Fruit fly (Drosophila melanogaster) whole organism, embryonic: ENCODE results near the gene Sf3b1.

Experiments used
- Adf1 ChIP-seq: fragments of 200-800 bp; sonication (Bioruptor generic); IDR thresholded peaks from 2 replicates; pipeline ENCODE4 v1.3.6; 2022; ENCODE audit warnings: missing biosample characterization, missing genetic modification characterization
- B-H1 ChIP-seq: fragments of 200-800 bp; sonication (Bioruptor generic); IDR thresholded peaks from 3 replicates; pipeline ENCODE4 v1.3.6; 2022; ENCODE audit warnings: missing biosample characterization, missing genetic modification characterization
- Bteb2 ChIP-seq: fragments of 200-800 bp; sonication (Bioruptor generic); optimal IDR thresholded peaks from 2 replicates; lab custom pipeline; 2016; ENCODE audit warnings: missing biosample characterization, missing genetic modification characterization
- CG12236 ChIP-seq: fragments of 200-800 bp; sonication (Bioruptor generic); optimal IDR thresholded peaks from 2 replicates; lab custom pipeline; 2016; ENCODE audit warnings: missing biosample characterization, missing genetic modification characterization
- CG12942 ChIP-seq: fragments of 200-800 bp; sonication (Bioruptor generic); optimal IDR thresholded peaks from 3 replicates; lab custom pipeline; 2016; ENCODE audit warnings: missing biosample characterization, missing genetic modification characterization
- CG16863 ChIP-seq: fragments of 200-800 bp; sonication (Bioruptor generic); optimal IDR thresholded peaks from 3 replicates; lab custom pipeline; 2016; ENCODE audit warnings: missing biosample characterization, missing genetic modification characterization
- CG17359 ChIP-seq: fragments of 200-800 bp; sonication (Bioruptor generic); optimal IDR thresholded peaks from 3 replicates; lab custom pipeline; 2018; ENCODE audit warnings: missing biosample characterization, mild to moderate bottlenecking, missing genetic modification characterization, moderate library complexity
- CG18476 ChIP-seq: fragments of 200-800 bp; sonication (Bioruptor generic); optimal IDR thresholded peaks from 2 replicates; lab custom pipeline; 2016; ENCODE audit warnings: missing biosample characterization, mild to moderate bottlenecking, missing genetic modification characterization
- CG2889 ChIP-seq: fragments of 200-800 bp; sonication (Bioruptor generic); IDR thresholded peaks from 3 replicates; pipeline ENCODE4 v1.3.6; 2022; ENCODE audit warnings: missing biosample characterization, missing genetic modification characterization
- CG32767 ChIP-seq: fragments of 200-800 bp; sonication (Bioruptor generic); IDR thresholded peaks from 2 replicates; pipeline ENCODE4 v1.3.6; 2022; ENCODE audit warnings: missing biosample characterization, missing genetic modification characterization
- CG4328 ChIP-seq: fragments of 200-800 bp; sonication (Bioruptor generic); optimal IDR thresholded peaks from 3 replicates; lab custom pipeline; 2017; ENCODE audit warnings: missing biosample characterization, missing genetic modification reagents, missing genetic modification characterization
- CG4854 ChIP-seq: fragments of 200-800 bp; sonication (Bioruptor generic); optimal IDR thresholded peaks from 2 replicates; lab custom pipeline; 2016; ENCODE audit warnings: missing biosample characterization, missing genetic modification characterization, inconsistent platforms
- CG7786 ChIP-seq: fragments of 200-800 bp; sonication (Bioruptor generic); optimal IDR thresholded peaks from 2 replicates; lab custom pipeline; 2016; ENCODE audit warnings: missing biosample characterization, missing genetic modification characterization
- CG8924 ChIP-seq: fragments of 200-800 bp; optimal IDR thresholded peaks from 3 replicates; lab custom pipeline; 2019; ENCODE audit warnings: missing biosample characterization, mild to moderate bottlenecking, missing genetic modification characterization, moderate library complexity
- Camta ChIP-seq: fragments of 200-800 bp; sonication (Bioruptor generic); optimal IDR thresholded peaks from 2 replicates; lab custom pipeline; 2016; ENCODE audit warnings: missing biosample characterization, missing genetic modification characterization
- Dbx ChIP-seq: fragments of 200-800 bp; sonication (Bioruptor generic); IDR thresholded peaks from 3 replicates; pipeline ENCODE4 v1.3.6; 2022; ENCODE audit warnings: missing biosample characterization, missing genetic modification characterization
- Doc2 ChIP-seq: fragments of 200-800 bp; sonication (Bioruptor generic); IDR thresholded peaks from 2 replicates; pipeline ENCODE4 v1.3.6; 2022; ENCODE audit warnings: missing biosample characterization, missing genetic modification characterization
- E2f2 ChIP-seq: fragments of 200-800 bp; sonication (Bioruptor generic); IDR thresholded peaks from 2 replicates; pipeline ENCODE4 v1.3.6; 2022; ENCODE audit warnings: missing biosample characterization, missing genetic modification characterization
- HLH3B ChIP-seq: fragments of 200-800 bp; sonication (Bioruptor generic); IDR thresholded peaks from 2 replicates; pipeline ENCODE4 v1.3.6; 2022; ENCODE audit warnings: missing biosample characterization, missing genetic modification characterization
- HLHmδ ChIP-seq: fragments of 200-800 bp; sonication (Bioruptor generic); optimal IDR thresholded peaks from 2 replicates; lab custom pipeline; 2018; ENCODE audit warnings: missing biosample characterization, mild to moderate bottlenecking, missing genetic modification characterization, moderate library complexity
- HmgD ChIP-seq: fragments of 200-800 bp; sonication (Bioruptor generic); optimal IDR thresholded peaks from 3 replicates; lab custom pipeline; 2016; ENCODE audit warnings: missing biosample characterization, missing genetic modification characterization
- Hr3 ChIP-seq: fragments of 200-800 bp; sonication (Bioruptor generic); optimal IDR thresholded peaks from 3 replicates; lab custom pipeline; 2016; ENCODE audit warnings: missing biosample characterization, missing genetic modification characterization
- Kr ChIP-seq: fragments of 200-800 bp; sonication (Bioruptor generic); optimal IDR thresholded peaks from 2 replicates; lab custom pipeline; 2017; ENCODE audit warnings: missing biosample characterization, mild to moderate bottlenecking, missing genetic modification characterization
- Lpt ChIP-seq: fragments of >200 bp; optimal IDR thresholded peaks from 2 replicates; lab custom pipeline; 2018; ENCODE audit warnings: missing biosample characterization, missing genetic modification characterization
- Optix ChIP-seq: fragments of 200-800 bp; sonication (Bioruptor generic); IDR thresholded peaks from 3 replicates; pipeline ENCODE4 v1.3.6; 2022; ENCODE audit warnings: missing biosample characterization, missing genetic modification characterization
- Poxn ChIP-seq: fragments of 200-800 bp; sonication (Bioruptor generic); IDR thresholded peaks from 2 replicates; pipeline ENCODE4 v1.3.6; 2022; ENCODE audit warnings: missing biosample characterization, missing genetic modification characterization
- Ravus ChIP-seq: fragments of 200-800 bp; sonication (Bioruptor generic); IDR thresholded peaks from 2 replicates; pipeline ENCODE4 v1.3.6; 2022; ENCODE audit warnings: missing biosample characterization, missing genetic modification characterization
- Rfx ChIP-seq: fragments of 200-800 bp; sonication (Bioruptor generic); IDR thresholded peaks from 2 replicates; pipeline ENCODE4 v1.3.6; 2022; ENCODE audit warnings: missing biosample characterization, missing genetic modification characterization
- aop ChIP-seq: fragments of 200-800 bp; sonication (Bioruptor generic); IDR thresholded peaks from 2 replicates; pipeline ENCODE4 v1.3.6; 2022; ENCODE audit warnings: missing biosample characterization, missing genetic modification characterization
- az2 ChIP-seq: fragments of 200-800 bp; sonication (Bioruptor generic); optimal IDR thresholded peaks from 3 replicates; lab custom pipeline; 2016; ENCODE audit warnings: missing biosample characterization, missing genetic modification characterization
- cato ChIP-seq: fragments of 200-800 bp; sonication (Bioruptor generic); optimal IDR thresholded peaks from 2 replicates; lab custom pipeline; 2016; ENCODE audit warnings: missing biosample characterization, missing genetic modification characterization, borderline replicate concordance
- crc ChIP-seq: fragments of 200-800 bp; sonication (Bioruptor generic); optimal IDR thresholded peaks from 2 replicates; lab custom pipeline; 2016; ENCODE audit warnings: missing biosample characterization, missing genetic modification characterization
- danr ChIP-seq: fragments of 200-800 bp; sonication (Bioruptor generic); IDR thresholded peaks from 2 replicates; pipeline ENCODE4 v1.3.6; 2022; ENCODE audit warnings: missing biosample characterization, missing genetic modification characterization
- disco-r ChIP-seq: fragments of 200-800 bp; sonication (Bioruptor generic); optimal IDR thresholded peaks from 2 replicates; lab custom pipeline; 2016; ENCODE audit warnings: missing biosample characterization, missing genetic modification characterization
- dpn ChIP-seq, 2 experiments: fragments of 200-800 bp; sonication (Bioruptor generic); optimal IDR thresholded peaks; 3 replicates each; lab custom pipeline; 2016; ENCODE audit warnings: missing biosample characterization in 2 of 2, missing genetic modification characterization in 2 of 2
- emc ChIP-seq: fragments of 200-800 bp; sonication (Bioruptor generic); optimal IDR thresholded peaks from 2 replicates; lab custom pipeline; 2016; ENCODE audit warnings: missing biosample characterization, missing genetic modification characterization
- ems ChIP-seq: fragments of 200-800 bp; sonication (Bioruptor generic); optimal IDR thresholded peaks from 3 replicates; lab custom pipeline; 2016; ENCODE audit warnings: missing biosample characterization, missing genetic modification characterization
- gcm2 ChIP-seq: fragments of 200-800 bp; sonication (Bioruptor generic); optimal IDR thresholded peaks from 2 replicates; lab custom pipeline; 2016; ENCODE audit warnings: missing biosample characterization, missing genetic modification characterization
- gem ChIP-seq: fragments of 200-800 bp; sonication (Bioruptor generic); optimal IDR thresholded peaks from 2 replicates; lab custom pipeline; 2019; ENCODE audit warnings: missing biosample characterization, mild to moderate bottlenecking, missing genetic modification characterization, moderate library complexity
- lbe ChIP-seq: fragments of 200-800 bp; sonication (Bioruptor generic); optimal IDR thresholded peaks from 2 replicates; lab custom pipeline; 2016; ENCODE audit warnings: missing biosample characterization, mild to moderate bottlenecking, missing genetic modification characterization
- nau ChIP-seq: fragments of 200-800 bp; sonication (Bioruptor generic); optimal IDR thresholded peaks from 3 replicates; lab custom pipeline; 2017; ENCODE audit warnings: missing biosample characterization, mild to moderate bottlenecking, missing genetic modification characterization, missing genetic modification reagents
- pb ChIP-seq: fragments of 200-800 bp; sonication (Bioruptor generic); optimal IDR thresholded peaks from 3 replicates; lab custom pipeline; 2016; ENCODE audit warnings: missing biosample characterization, missing genetic modification characterization
- pfk ChIP-seq: fragments of 200-800 bp; sonication (Bioruptor generic); optimal IDR thresholded peaks from 2 replicates; lab custom pipeline; 2018; ENCODE audit warnings: missing biosample characterization, mild to moderate bottlenecking, missing genetic modification characterization, moderate library complexity
- ranshi ChIP-seq: fragments of 200-800 bp; sonication (Bioruptor generic); IDR thresholded peaks from 2 replicates; pipeline ENCODE4 v1.3.6; 2022; ENCODE audit warnings: missing biosample characterization, missing genetic modification characterization
- shn ChIP-seq: fragments of 200-800 bp; sonication (Bioruptor generic); optimal IDR thresholded peaks from 3 replicates; lab custom pipeline; 2016; ENCODE audit warnings: missing biosample characterization, missing genetic modification characterization
- slp2 ChIP-seq: fragments of 200-800 bp; sonication (Bioruptor generic); optimal IDR thresholded peaks from 2 replicates; lab custom pipeline; 2016; ENCODE audit warnings: missing biosample characterization, missing genetic modification characterization
- sqz ChIP-seq: fragments of 200-800 bp; sonication (Bioruptor generic); optimal IDR thresholded peaks from 3 replicates; lab custom pipeline; 2018; ENCODE audit warnings: missing biosample characterization, mild to moderate bottlenecking, missing genetic modification characterization
- stc ChIP-seq: fragments of 200-800 bp; sonication (Bioruptor generic); IDR thresholded peaks from 2 replicates; pipeline ENCODE4 v1.3.6; 2022; ENCODE audit warnings: missing biosample characterization, missing genetic modification characterization
- tna ChIP-seq: fragments of 200-800 bp; sonication (Bioruptor generic); IDR thresholded peaks from 2 replicates; pipeline ENCODE4 v1.3.6; 2022; ENCODE audit warnings: missing biosample characterization, missing genetic modification characterization; ENCODE audit not compliant: partially characterized antibody
- trem ChIP-seq: fragments of 200-800 bp; optimal IDR thresholded peaks from 3 replicates; lab custom pipeline; 2019; ENCODE audit warnings: missing biosample characterization, mild to moderate bottlenecking, missing genetic modification characterization, moderate library complexity
- z ChIP-seq: fragments of 200-800 bp; sonication (Bioruptor generic); IDR thresholded peaks from 3 replicates; pipeline ENCODE4 v1.3.6; 2022; ENCODE audit warnings: missing biosample characterization, missing genetic modification characterization
- zfh1 ChIP-seq: fragments of 200-800 bp; sonication (Bioruptor generic); IDR thresholded peaks from 3 replicates; pipeline ENCODE4 v1.3.6; 2022; ENCODE audit warnings: missing biosample characterization, missing genetic modification characterization

Gene Sf3b1

DNA sequence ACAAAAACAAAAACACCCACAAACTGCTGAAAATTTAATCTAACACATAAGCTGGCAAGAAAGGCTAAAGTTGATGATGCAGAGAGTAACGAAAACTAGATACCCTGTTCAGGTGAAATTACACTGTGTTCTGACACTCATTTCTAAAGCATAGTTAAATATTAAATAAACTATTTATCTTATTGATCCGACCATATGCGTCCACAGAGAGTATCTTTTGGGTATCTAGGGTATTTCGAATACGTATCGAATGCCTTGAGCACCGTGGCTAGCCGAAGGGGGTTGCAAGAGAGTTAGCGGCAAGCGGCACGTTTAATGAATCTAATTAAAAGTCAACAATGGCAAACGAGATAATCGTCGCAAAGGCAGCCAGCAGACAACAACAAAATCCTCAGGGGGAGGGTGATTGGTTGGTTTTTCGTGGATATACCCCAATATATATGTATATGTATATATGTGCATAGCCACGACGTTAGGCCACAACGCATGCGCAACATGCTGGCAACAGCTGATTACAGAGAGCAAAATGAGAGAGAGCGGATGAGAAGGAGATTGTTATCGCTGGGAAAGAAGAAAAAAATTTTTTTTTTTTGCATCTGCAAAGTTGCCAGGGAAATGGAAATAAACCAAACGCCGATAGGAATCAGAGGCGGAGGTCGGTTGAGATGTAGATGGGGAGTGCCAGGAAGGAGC, 46.1 kb upstream of the Sf3b1 start (continued):
- TF ChIP-seq Camta (GFP tag; lab: Kevin White, UChicago) = peak; percentile 61
- TF ChIP-seq CG17359 (tag; lab: Kevin White, UChicago) = peak; percentile 85
- TF ChIP-seq stc = peak; percentile 87
- no peak for TF ChIP-seq lbe
- no peak for TF ChIP-seq sqz
- TF ChIP-seq CG2889 = peak; percentile 72
- no peak for TF ChIP-seq gcm2 (GFP tag; lab: Kevin White, UChicago)
- no peak for TF ChIP-seq shn (GFP tag; lab: Kevin White, UChicago)
- peak; percentile 39 for TF ChIP-seq ems (GFP tag; lab: Kevin White, UChicago)
- peak; percentile 61 for TF ChIP-seq slp2
- TF ChIP-seq Kr = peak; percentile 18
- TF ChIP-seq CG7786 (GFP tag; lab: Kevin White, UChicago) = peak; percentile 27
- peak; percentile 60 for TF ChIP-seq CG12942 (GFP tag; lab: Kevin White, UChicago)
- TF ChIP-seq cato (GFP tag; lab: Kevin White, UChicago) = peak; percentile 41
- peak; percentile 85 for TF ChIP-seq Optix
- no peak for TF ChIP-seq aop (GFP tag; lab: Robert Waterston, UW)
- peak; percentile 85 for TF ChIP-seq Hr3 (GFP tag; lab: Kevin White, UChicago)
- TF ChIP-seq danr (GFP tag; lab: Robert Waterston, UW) = peak; percentile 62; the same call in 1 of the 2 replicates
- TF ChIP-seq Rfx (GFP tag; lab: Robert Waterston, UW) = peak; percentile 47
- peak; percentile 75 for TF ChIP-seq CG8924 (tag; lab: Kevin White, UChicago)
- no peak for TF ChIP-seq pfk (GFP tag; lab: Kevin White, UChicago)
- TF ChIP-seq ranshi (GFP tag; lab: Robert Waterston, UW) = peak; percentile 76
- TF ChIP-seq Adf1 (GFP tag; lab: Robert Waterston, UW) = no peak
- peak; percentile 65 for TF ChIP-seq CG16863 (GFP tag; lab: Kevin White, UChicago)
- TF ChIP-seq pb = no peak
- TF ChIP-seq CG18476 = peak; percentile 31
- TF ChIP-seq CG12236 (GFP tag; lab: Kevin White, UChicago) = no peak
- no peak for TF ChIP-seq crc (GFP tag; lab: Kevin White, UChicago)
- TF ChIP-seq Ravus = peak; percentile 28
- peak; percentile 61; the same call in 1 of the 2 replicates for TF ChIP-seq E2f2 (GFP tag; lab: Robert Waterston, UW)
- TF ChIP-seq HLHmδ = no peak
- TF ChIP-seq Doc2 (GFP tag; lab: Robert Waterston, UW) = no peak
- peak; percentile 79 for TF ChIP-seq HLH3B
- peak; percentile 62 for TF ChIP-seq nau (GFP tag; lab: Kevin White, UChicago)
- TF ChIP-seq CG4854 (GFP tag; lab: Kevin White, UChicago) = no peak
- TF ChIP-seq z (GFP tag; lab: Robert Waterston, UW) = no peak
- peak; percentile 81 for TF ChIP-seq B-H1 (GFP tag; lab: Robert Waterston, UW)
- no peak for TF ChIP-seq CG4328 (GFP tag; lab: Kevin White, UChicago)
- no peak for TF ChIP-seq HmgD (GFP tag; lab: Kevin White, UChicago)
- TF ChIP-seq trem (tag; lab: Kevin White, UChicago) = peak; percentile 85
- peak in 1 of 2 experiments; percentile 66 for TF ChIP-seq dpn (GFP tag; optimal IDR thresholded peaks at IDR 0.05; lab: Kevin White, UChicago)
- TF ChIP-seq gem (tag; lab: Kevin White, UChicago) = peak; percentile 89
- TF ChIP-seq zfh1 = peak; percentile 92
- TF ChIP-seq Bteb2 = no peak
- peak; percentile 87 for TF ChIP-seq CG32767 (GFP tag; lab: Robert Waterston, UW)
- no peak for TF ChIP-seq tna (GFP tag; lab: Robert Waterston, UW)
- no peak for TF ChIP-seq Poxn (GFP tag; lab: Robert Waterston, UW)
- no peak for TF ChIP-seq Lpt (GFP tag; lab: Kevin White, UChicago)
- no peak for TF ChIP-seq Dbx (GFP tag; lab: Robert Waterston, UW)
- TF ChIP-seq emc = no peak
- peak; percentile 77 for TF ChIP-seq az2 (GFP tag; lab: Kevin White, UChicago)
- no peak for TF ChIP-seq disco-r (GFP tag; lab: Kevin White, UChicago)
